Fruit fly (Drosophila melanogaster): ENCODE measurements around the gene Arp3.

DNA sequence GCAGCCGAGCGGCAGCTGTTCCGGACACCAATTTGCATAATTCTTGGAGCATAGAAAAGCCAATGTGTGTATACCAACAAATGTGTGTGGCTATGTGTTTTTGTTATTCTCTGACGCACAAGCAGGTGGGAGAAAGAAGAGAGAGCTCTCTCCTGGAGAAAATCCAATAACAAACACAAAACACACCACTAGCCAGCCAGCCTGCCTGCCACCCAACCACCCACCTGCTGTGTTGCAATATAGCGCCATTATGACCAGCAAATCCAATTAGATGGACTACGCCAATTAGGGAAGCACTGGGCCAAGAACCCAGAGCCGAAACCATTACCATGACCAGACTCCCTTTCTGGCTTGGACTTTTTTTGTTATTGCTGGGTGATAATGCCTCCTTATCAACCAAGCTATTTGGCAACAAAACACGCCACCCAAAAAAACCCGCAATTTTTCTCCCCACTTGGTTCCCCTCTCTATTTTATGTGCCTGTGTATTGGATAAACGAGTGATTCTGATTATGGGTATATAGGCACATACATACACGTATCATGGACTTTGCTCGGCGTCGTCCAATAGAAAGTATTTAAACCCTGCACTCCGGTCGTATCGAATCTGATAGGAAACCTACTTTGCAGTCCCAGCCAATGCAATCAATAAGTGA lies 12.8 kb upstream of the Arp3 start:
- TF ChIP-seq CG8478 (optimal IDR thresholded peaks at IDR 0.05), result no peak
- TF ChIP-seq pan (optimal IDR thresholded peaks at IDR 0.05), result no peak
- TF ChIP-seq EcR (GFP tag; optimal IDR thresholded peaks at IDR 0.05), result no peak
- TF ChIP-seq usp (GFP tag; optimal IDR thresholded peaks at IDR 0.05), result no peak
